Fruit fly (Drosophila melanogaster) S2 (cell line): ENCODE measurements around the gene goe.

Experiments
- CG8478 ChIP-seq: fragments of >200 bp; optimal IDR thresholded peaks from 2 replicates; lab custom pipeline; 2018
- CTCF ChIP-seq, 2 experiments: fragments of >200 bp; optimal IDR thresholded peaks; 2 replicates each; lab custom pipeline; 2018

- TF ChIP-seq CG8478 (lab: Kevin White, UChicago) (no peak), CTCF (optimal IDR thresholded peaks at IDR 0.05; lab: Kevin White, UChicago) (no peak)
Observed at dm6 chrX:16697882-16698571, 53.7 kb downstream of the goe start.
